Fruit fly (Drosophila melanogaster): Measurements from ENCODE around the gene Atet.
A peak's percentile ranks its signal among the peaks of the same experiment; 100 is the strongest.

The Atet gene

dm6 chr2L:4370007-4370521 is 36.4 kb downstream of the Atet start:
- TF ChIP-seq ac (GFP tag; optimal IDR thresholded peaks at IDR 0.05) (peak; percentile 61), Elba2 (GFP tag; optimal IDR thresholded peaks at IDR 0.05) (peak; percentile 73), twi (tag; optimal IDR thresholded peaks at IDR 0.05) (peak; percentile 99), HLHmδ (GFP tag; optimal IDR thresholded peaks at IDR 0.05) (no peak), D19A (tag; optimal IDR thresholded peaks at IDR 0.05) (no peak), odd (GFP tag; optimal IDR thresholded peaks at IDR 0.05) (no peak)

DNA sequence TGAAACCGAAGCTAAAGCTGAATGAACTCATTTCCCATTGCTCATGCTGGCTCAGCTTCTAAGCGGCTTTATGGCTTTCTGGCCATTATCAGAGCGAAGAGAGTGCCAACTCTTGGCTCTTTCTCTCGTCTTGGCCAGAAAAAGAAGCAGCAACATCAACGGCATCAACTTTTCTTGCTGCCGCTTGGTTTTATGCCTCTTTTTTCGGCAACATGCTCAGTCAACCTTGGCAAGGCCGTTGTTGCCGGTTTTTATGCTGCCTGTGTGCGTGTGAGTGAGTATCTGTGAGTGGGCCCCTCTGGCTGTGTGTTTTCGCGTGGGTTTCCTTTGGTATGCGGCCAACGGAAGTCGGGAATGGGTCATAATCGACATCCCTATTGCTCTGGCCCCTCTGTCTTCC is 36.9 kb downstream of the Atet start:
- TF ChIP-seq oc (tag; optimal IDR thresholded peaks at IDR 0.05) (peak; percentile 72), sens (GFP tag) (peak; percentile 68), CG6175 (GFP tag; IDR thresholded peaks at IDR 0.05) (peak; percentile 47; the same call in 2 of the 3 replicates), CG2678 (tag; optimal IDR thresholded peaks at IDR 0.05) (no peak), tgo (GFP tag; IDR thresholded peaks at IDR 0.05) (no peak), CG2199 (GFP tag; IDR thresholded peaks at IDR 0.05) (0 out of 3 replicates have a peak, but pooled peaks have one; percentile 47), Max (GFP tag; optimal IDR thresholded peaks at IDR 0.05) (no peak), CG11504 (tag; optimal IDR thresholded peaks at IDR 0.05) (peak; percentile 46), CG12769 (tag; optimal IDR thresholded peaks at IDR 0.05) (peak; percentile 1), ara (GFP tag; IDR thresholded peaks at IDR 0.05) (0 out of 2 replicates have a peak, but pooled peaks have one; percentile 5), odd (GFP tag; optimal IDR thresholded peaks at IDR 0.05) (no peak), D (optimal IDR thresholded peaks at IDR 0.05) (peak; percentile 2), D (GFP tag; optimal IDR thresholded peaks at IDR 0.05) (no peak), prd (optimal IDR thresholded peaks at IDR 0.05) (no peak), prd (GFP tag; IDR thresholded peaks at IDR 0.05) (0 out of 3 replicates have a peak, but pooled peaks have one; percentile 10), Ravus (GFP tag; IDR thresholded peaks at IDR 0.05) (no peak), Mrtf (GFP tag; IDR thresholded peaks at IDR 0.05) (no peak), cg (GFP tag; optimal IDR thresholded peaks at IDR 0.05) (peak; percentile 57), phol (tag; optimal IDR thresholded peaks at IDR 0.05) (no peak), fru (optimal IDR thresholded peaks at IDR 0.05) (no peak), C15 (GFP tag; IDR thresholded peaks at IDR 0.05) (no peak), CG9609 (GFP tag; optimal IDR thresholded peaks at IDR 0.05) (no peak), HHEX (GFP tag; optimal IDR thresholded peaks at IDR 0.05) (no peak), sr (GFP tag; IDR thresholded peaks at IDR 0.05) (peak; percentile 77; the same call in 2 of the 3 replicates), CG13287 (GFP tag; IDR thresholded peaks at IDR 0.05; ENCODE audit: partially characterized antibody) (no peak), ems (GFP tag; optimal IDR thresholded peaks at IDR 0.05) (no peak), HmgZ (tag; optimal IDR thresholded peaks at IDR 0.05) (no peak), chinmo (GFP tag; IDR thresholded peaks at IDR 0.05; ENCODE audit: partially characterized antibody) (0 out of 4 replicates have a peak, but pooled peaks have one; percentile 56), sd (tag; optimal IDR thresholded peaks at IDR 0.05) (peak; percentile 44), kah (GFP tag; optimal IDR thresholded peaks at IDR 0.05) (no peak), CG8765 (GFP tag; IDR thresholded peaks at IDR 0.05) (no peak), CG6272 (GFP tag; IDR thresholded peaks at IDR 0.05) (peak; percentile 18; the same call in 1 of the 2 replicates)

DNA sequence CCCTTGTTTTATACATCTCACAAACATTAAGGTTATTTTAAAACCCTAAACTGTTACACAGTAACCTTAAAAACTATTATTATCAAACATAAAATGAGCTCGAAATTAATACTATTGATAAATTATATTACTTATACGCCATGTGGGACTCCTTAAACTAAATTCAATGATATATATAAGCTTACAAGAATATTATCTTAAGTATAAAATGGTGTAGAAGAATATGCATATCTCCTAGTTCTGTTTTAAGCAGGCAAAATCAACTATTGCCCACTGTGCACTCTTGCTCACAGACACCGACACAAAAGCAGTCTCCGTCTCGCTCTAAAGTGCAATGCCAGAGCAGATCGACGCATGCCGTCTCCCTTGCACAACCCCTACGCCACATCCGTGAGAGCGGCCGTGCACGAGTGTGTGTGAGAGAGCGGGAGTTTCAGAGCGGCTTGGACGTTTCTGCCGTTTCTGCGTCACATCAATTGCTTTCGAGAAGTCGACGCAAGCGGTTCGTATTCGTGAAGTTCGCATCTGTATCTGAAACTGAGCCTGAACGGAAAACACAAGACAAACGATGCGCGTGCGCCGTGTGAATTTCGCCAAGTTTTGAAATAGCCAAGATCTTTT is 37.9 kb downstream of the Atet start:
- TF ChIP-seq Lhr (GFP tag; optimal IDR thresholded peaks at IDR 0.05), result peak; percentile 53
- peak; percentile 31; the same call in 1 of the 2 replicates for TF ChIP-seq sisA (GFP tag; IDR thresholded peaks at IDR 0.05)
- TF ChIP-seq az2 (GFP tag; optimal IDR thresholded peaks at IDR 0.05), result peak; percentile 63
- TF ChIP-seq CG14441 (GFP tag; IDR thresholded peaks at IDR 0.05), result peak; percentile 36; the same call in 1 of the 2 replicates
- peak; percentile 40 for TF ChIP-seq Sry-β (GFP tag; optimal IDR thresholded peaks at IDR 0.05)
- peak; percentile 45 for TF ChIP-seq CG30020 (tag; optimal IDR thresholded peaks at IDR 0.05)
- TF ChIP-seq CG7556 (GFP tag; optimal IDR thresholded peaks at IDR 0.05), result peak; percentile 75
- TF ChIP-seq CG14965 (GFP tag; optimal IDR thresholded peaks at IDR 0.05; ENCODE audit: borderline replicate concordance), result no peak
- TF ChIP-seq CG30431 (GFP tag; optimal IDR thresholded peaks at IDR 0.05), result no peak
- TF ChIP-seq CG6175 (GFP tag; IDR thresholded peaks at IDR 0.05), result peak; percentile 51; the same call in 1 of the 3 replicates
- no peak for TF ChIP-seq Sry-δ (GFP tag; optimal IDR thresholded peaks at IDR 0.05)
- peak; percentile 25; the same call in 1 of the 3 replicates for TF ChIP-seq HLH4C (GFP tag; IDR thresholded peaks at IDR 0.05; ENCODE audit: partially characterized antibody)
- peak in 1 of 2 experiments; percentile 52 for TF ChIP-seq dpn (GFP tag; optimal IDR thresholded peaks at IDR 0.05)
- TF ChIP-seq tin (GFP tag; optimal IDR thresholded peaks at IDR 0.05), result peak; percentile 51

Measured in whole organism, embryonic.